Worm (Caenorhabditis elegans) whole organism, young adult: ENCODE data around the gene mau-8.

Source experiments
- C06A6.2 ChIP-seq: fragments of 200-800 bp; sonication (Bioruptor generic); conservative IDR thresholded peaks from 2 replicates; pipeline ENCODE4 v1.3.6; 2022; ENCODE audit warnings: missing genetic modification characterization, missing compliant biosample characterization
- F39B2.1 ChIP-seq: fragments of 200-800 bp; sonication (Bioruptor generic); IDR thresholded peaks from 2 replicates; pipeline ENCODE4 v1.3.6; 2022; ENCODE audit warnings: missing genetic modification reagents, missing genetic modification characterization, missing compliant biosample characterization
- K12H6.12 ChIP-seq: fragments of 200-800 bp; sonication (Bioruptor generic); optimal IDR thresholded peaks from 2 replicates; lab custom pipeline; 2018; ENCODE audit warnings: mild to moderate bottlenecking, missing genetic modification characterization, missing compliant biosample characterization
- T07F8.4 ChIP-seq: sonication (generic microtip); optimal IDR thresholded peaks from 2 replicates; lab custom pipeline; 2016; ENCODE audit warnings: mild to moderate bottlenecking, missing genetic modification characterization, moderate library complexity, missing compliant biosample characterization
- T26A5.8 ChIP-seq: sonication (generic microtip); optimal IDR thresholded peaks from 2 replicates; lab custom pipeline; 2016; ENCODE audit warnings: missing genetic modification characterization, missing compliant biosample characterization
- Y56A3A.18 ChIP-seq: fragments of 200-800 bp; sonication (Bioruptor generic); IDR thresholded peaks from 2 replicates; pipeline ENCODE4 v1.3.6; 2022; ENCODE audit warnings: missing genetic modification reagents, missing genetic modification characterization, missing compliant biosample characterization
- ZK185.1 ChIP-seq: sonication (generic microtip); optimal IDR thresholded peaks from 2 replicates; lab custom pipeline; 2016; ENCODE audit warnings: mild to moderate bottlenecking, missing genetic modification characterization, missing compliant biosample characterization; ENCODE audit not compliant: poor library complexity, severe bottlenecking
- ama-1 ChIP-seq, 3 experiments: fragments of 150-350 bp in 1 of 3; sonication (generic microtip) in 2 of 3; optimal IDR thresholded peaks; 2 replicates each; lab custom pipeline; 2014 to 2018; ENCODE audit warnings: missing biosample characterization in 2 of 3, missing genetic modification characterization in 2 of 3, missing genetic modification reagents in 2 of 3
- aptf-2 ChIP-seq: fragments of 200-800 bp; sonication (Bioruptor generic); conservative IDR thresholded peaks from 2 replicates; pipeline ENCODE4 v1.3.6; 2022; ENCODE audit warnings: missing genetic modification reagents, missing genetic modification characterization, missing compliant biosample characterization
- aptf-3 ChIP-seq: fragments of 200-800 bp; sonication (Bioruptor generic); IDR thresholded peaks from 2 replicates; pipeline ENCODE4 v1.3.6; 2022; ENCODE audit warnings: missing genetic modification characterization, missing compliant biosample characterization
- bed-1 ChIP-seq: fragments of 200-800 bp; sonication (Bioruptor generic); IDR thresholded peaks from 2 replicates; pipeline ENCODE4 v1.3.6; 2022; ENCODE audit warnings: missing genetic modification reagents, missing genetic modification characterization, missing compliant biosample characterization
- bed-2 ChIP-seq: fragments of 200-800 bp; sonication (Bioruptor generic); IDR thresholded peaks from 2 replicates; pipeline ENCODE4 v1.3.6; 2022; ENCODE audit warnings: missing genetic modification reagents, missing genetic modification characterization, missing compliant biosample characterization
- ccch-3 ChIP-seq: fragments of 200-800 bp; sonication (Bioruptor generic); optimal IDR thresholded peaks from 2 replicates; lab custom pipeline; 2018; ENCODE audit warnings: mild to moderate bottlenecking, missing genetic modification characterization, missing compliant biosample characterization
- cebp-2 ChIP-seq: fragments of 200-800 bp; sonication (Bioruptor generic); IDR thresholded peaks from 2 replicates; pipeline ENCODE4 v1.3.6; 2022; ENCODE audit warnings: missing genetic modification characterization, missing compliant biosample characterization
- ceh-27 ChIP-seq: fragments of 200-800 bp; sonication (Bioruptor generic); optimal IDR thresholded peaks from 2 replicates; lab custom pipeline; 2018; ENCODE audit warnings: mild to moderate bottlenecking, missing genetic modification characterization, moderate library complexity, missing compliant biosample characterization
- egl-44 ChIP-seq: fragments of 200-800 bp; sonication (Bioruptor generic); IDR thresholded peaks from 2 replicates; pipeline ENCODE4 v1.3.6; 2022; ENCODE audit warnings: missing genetic modification reagents, missing genetic modification characterization, missing compliant biosample characterization
- fkh-3 ChIP-seq: sonication (generic microtip); optimal IDR thresholded peaks from 2 replicates; lab custom pipeline; 2016; ENCODE audit warnings: mild to moderate bottlenecking, missing genetic modification characterization, missing compliant biosample characterization
- gei-17 ChIP-seq: fragments of 200-800 bp; sonication (Bioruptor generic); optimal IDR thresholded peaks from 2 replicates; lab custom pipeline; 2018; ENCODE audit warnings: mild to moderate bottlenecking, missing genetic modification characterization, missing compliant biosample characterization
- him-1 ChIP-seq: sonication (generic microtip); optimal IDR thresholded peaks from 2 replicates; lab custom pipeline; 2016; ENCODE audit warnings: missing genotype, missing genetic modification reagents, missing genetic modification characterization, missing compliant biosample characterization
- hmg-20 ChIP-seq: fragments of 200-800 bp; sonication (Bioruptor generic); IDR thresholded peaks from 2 replicates; pipeline ENCODE4 v1.3.6; 2022; ENCODE audit warnings: missing genetic modification reagents, missing genetic modification characterization, missing compliant biosample characterization
- let-526 ChIP-seq: fragments of 200-800 bp; sonication (Bioruptor generic); IDR thresholded peaks from 2 replicates; pipeline ENCODE4 v1.3.6; 2022; ENCODE audit warnings: missing genetic modification reagents, missing genetic modification characterization, missing compliant biosample characterization
- lin-40 ChIP-seq: sonication (generic microtip); optimal IDR thresholded peaks from 2 replicates; lab custom pipeline; 2016; ENCODE audit warnings: missing genetic modification characterization, mild to moderate bottlenecking, missing compliant biosample characterization, missing genotype, missing genetic modification reagents
- lin-54 ChIP-seq: fragments of 200-800 bp; sonication (Bioruptor generic); optimal IDR thresholded peaks from 2 replicates; lab custom pipeline; 2018; ENCODE audit warnings: mild to moderate bottlenecking, missing genetic modification characterization, missing compliant biosample characterization
- lir-1 ChIP-seq: fragments of 200-800 bp; sonication (Bioruptor generic); conservative IDR thresholded peaks from 2 replicates; pipeline ENCODE4 v1.3.6; 2022; ENCODE audit warnings: missing genetic modification reagents, missing genetic modification characterization, missing compliant biosample characterization
- madf-10 ChIP-seq: sonication (generic microtip); optimal IDR thresholded peaks from 2 replicates; lab custom pipeline; 2016; ENCODE audit warnings: mild to moderate bottlenecking, missing genetic modification characterization, missing compliant biosample characterization
- mxl-1 ChIP-seq: sonication (generic microtip); optimal IDR thresholded peaks from 2 replicates; lab custom pipeline; 2016; ENCODE audit warnings: missing genetic modification characterization, missing compliant biosample characterization
- nfya-2 ChIP-seq: fragments of 200-800 bp; sonication (Bioruptor generic); IDR thresholded peaks from 2 replicates; pipeline ENCODE4 v1.3.6; 2022; ENCODE audit warnings: missing genetic modification reagents, missing genetic modification characterization, missing compliant biosample characterization
- nhr-90 ChIP-seq: sonication (generic microtip); optimal IDR thresholded peaks from 2 replicates; lab custom pipeline; 2016; ENCODE audit warnings: missing genotype, mild to moderate bottlenecking, missing genetic modification characterization, missing compliant biosample characterization
- pha-4 ChIP-seq: fragments of 150-350 bp; sonication (generic microtip); optimal IDR thresholded peaks from 2 replicates; lab custom pipeline; 2014; ENCODE audit warnings: missing biosample characterization, missing genetic modification reagents, missing genetic modification characterization
- rpc-1 ChIP-seq, 2 experiments: fragments of 150-350 bp in 1 of 2; sonication (generic microtip) in 1 of 2; optimal IDR thresholded peaks; 2 replicates each; lab custom pipeline; 2014 to 2018; ENCODE audit warnings: missing biosample characterization in 1 of 2, missing genetic modification characterization in 1 of 2, missing genetic modification reagents in 1 of 2, missing genotype in 1 of 2
- sea-2 ChIP-seq: fragments of 200-800 bp; sonication (Bioruptor generic); IDR thresholded peaks from 2 replicates; pipeline ENCODE4 v1.3.6; 2022; ENCODE audit warnings: missing genetic modification characterization, missing compliant biosample characterization
- snpc-4 ChIP-seq, 5 experiments: fragments of 150-350 bp in 1 of 5; sonication (generic microtip) in 4 of 5; optimal IDR thresholded peaks; 2 replicates each; lab custom pipeline; 2014 to 2018; ENCODE audit warnings: missing genetic modification characterization in 5 of 5, missing biosample characterization in 3 of 5, antibody characterized with exemption in 2 of 5, mild to moderate bottlenecking in 2 of 5, missing compliant biosample characterization in 2 of 5, missing genotype in 2 of 5, moderate library complexity in 2 of 5, missing genetic modification reagents in 1 of 5
- tlf-1 ChIP-seq: fragments of 200-800 bp; sonication (Bioruptor generic); optimal IDR thresholded peaks from 2 replicates; lab custom pipeline; 2018; ENCODE audit warnings: mild to moderate bottlenecking, missing genetic modification characterization, missing compliant biosample characterization
- unc-130 ChIP-seq: sonication (generic microtip); optimal IDR thresholded peaks from 2 replicates; lab custom pipeline; 2016; ENCODE audit warnings: missing genetic modification reagents, missing genetic modification characterization, missing compliant biosample characterization
- ztf-25 ChIP-seq: fragments of 200-800 bp; sonication (Bioruptor generic); IDR thresholded peaks from 2 replicates; pipeline ENCODE4 v1.3.6; 2022; ENCODE audit warnings: missing genetic modification reagents, missing genetic modification characterization, missing compliant biosample characterization

Gene mau-8

ce11 chrIV:13374918-13375317, 2.9 kb upstream of the mau-8 start:
- no peak for TF ChIP-seq T26A5.8 (tag; lab: Kevin White, UChicago)
- TF ChIP-seq aptf-2 (GFP tag; lab: Robert Waterston, UW), result no peak
- no peak for TF ChIP-seq nfya-2 (GFP tag; lab: Robert Waterston, UW)
- TF ChIP-seq F39B2.1, result no peak
- TF ChIP-seq madf-10 (tag; lab: Kevin White, UChicago), result no peak
- TF ChIP-seq sea-2 (GFP tag; lab: Robert Waterston, UW), result no peak
- no peak for TF ChIP-seq unc-130
- no peak for TF ChIP-seq T07F8.4 (tag; lab: Kevin White, UChicago)
- TF ChIP-seq nhr-90 (tag; lab: Kevin White, UChicago), result no peak
- no peak for TF ChIP-seq mxl-1 (tag; lab: Kevin White, UChicago)
- no peak for TF ChIP-seq bed-2 (GFP tag; lab: Robert Waterston, UW)
- TF ChIP-seq egl-44 (GFP tag; lab: Robert Waterston, UW), result no peak
- TF ChIP-seq cebp-2 (GFP tag; lab: Robert Waterston, UW), result no peak
- TF ChIP-seq aptf-3 (GFP tag; lab: Robert Waterston, UW), result no peak
- no peak for TF ChIP-seq ceh-27 (GFP tag; lab: Kevin White, UChicago)
- TF ChIP-seq gei-17, result no peak

ce11 chrIV:13380506-13380905, 2.7 kb downstream of the mau-8 start:
- TF ChIP-seq him-1 (tag; lab: Kevin White, UChicago), result no peak
- peak; percentile 82; the same call in 1 of the 2 replicates for TF ChIP-seq cebp-2 (GFP tag; lab: Robert Waterston, UW)

DNA sequence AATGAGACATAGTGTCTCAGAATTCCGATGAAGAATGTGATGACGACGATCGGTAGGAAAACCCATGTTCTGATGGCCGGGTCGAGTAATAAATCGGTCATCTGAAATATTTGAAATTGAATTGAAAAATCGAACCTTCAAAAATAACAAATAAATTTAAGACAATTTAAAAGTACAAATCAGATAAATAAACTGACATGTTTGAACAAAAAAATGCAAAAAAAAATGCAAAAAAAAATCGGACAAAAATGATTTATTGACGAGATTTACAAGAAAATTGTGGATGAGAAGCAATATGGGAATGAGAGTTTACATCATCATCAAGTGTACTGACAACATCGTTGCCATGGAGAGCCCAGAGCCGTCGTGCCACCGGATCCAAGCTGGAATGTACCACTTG, 4.0 kb downstream of the mau-8 start, which contains the start of gene emc-3:
Gene emc-3 (minus strand): TSS at position 101 of the 400 bp plus-strand sequence.
- TF ChIP-seq let-526 (GFP tag; lab: Robert Waterston, UW) (no peak), fkh-3 (tag; lab: Kevin White, UChicago) (no peak), tlf-1 (GFP tag; lab: Kevin White, UChicago) (no peak), bed-1 (GFP tag; lab: Robert Waterston, UW) (no peak), snpc-4 (GFP tag; optimal IDR thresholded peaks at IDR 0.05; lab: Kevin White, UChicago) (no peak), snpc-4 (tag; optimal IDR thresholded peaks at IDR 0.05; lab: Kevin White, UChicago) (no peak), ama-1 (optimal IDR thresholded peaks at IDR 0.05; lab: Kevin White, UChicago) (no peak), ama-1 (GFP tag; optimal IDR thresholded peaks at IDR 0.05; lab: Kevin White, UChicago) (no peak), ztf-25 (GFP tag; lab: Robert Waterston, UW) (no peak), rpc-1 (optimal IDR thresholded peaks at IDR 0.05; lab: Kevin White, UChicago) (no peak), rpc-1 (tag; optimal IDR thresholded peaks at IDR 0.05; lab: Kevin White, UChicago) (no peak), ccch-3 (GFP tag; lab: Kevin White, UChicago) (no peak), ZK185.1 (tag; lab: Kevin White, UChicago) (no peak), lin-40 (tag; lab: Kevin White, UChicago) (no peak), lir-1 (GFP tag; lab: Robert Waterston, UW) (no peak), C06A6.2 (GFP tag; lab: Robert Waterston, UW) (no peak), hmg-20 (GFP tag; lab: Robert Waterston, UW) (no peak), lin-54 (GFP tag; lab: Kevin White, UChicago) (no peak), pha-4 (no peak), K12H6.12 (no peak), Y56A3A.18 (no peak)
